Fruit fly (Drosophila melanogaster): ENCODE results near the gene CG13050.

CG13050 gene

dm6 chr3L:16269092-16269491 lies 10.0 kb downstream of the CG13050 start, which contains the start of gene CG13068:
TSS of gene CG13068 (plus strand) at chr3L:16269392.
- TF ChIP-seq CG17801 (GFP tag; optimal IDR thresholded peaks at IDR 0.05; ENCODE audit: partially characterized antibody), result no peak

dm6 chr3L:16268106-16268733 lies 10.9 kb downstream of the CG13050 start, which contains the start of gene CG4950:
TSS of gene CG4950 (minus strand) at chr3L:16268156.
- TF ChIP-seq CG17801 (GFP tag; optimal IDR thresholded peaks at IDR 0.05; ENCODE audit: partially characterized antibody), result no peak

dm6 chr3L:16265000-16265399 lies 14.1 kb downstream of the CG13050 start, which contains the start of the genes CG13051 and CG13069:
TSS of gene CG13051 (minus strand) at chr3L:16265100.
TSS of gene CG13069 (plus strand) at chr3L:16265385.
- no peak for TF ChIP-seq CG17801 (GFP tag; optimal IDR thresholded peaks at IDR 0.05; ENCODE audit: partially characterized antibody)

dm6 chr3L:16263043-16263442 lies 16.0 kb downstream of the CG13050 start, which contains the start of gene CG13070:
TSS of gene CG13070 (plus strand) at chr3L:16263343.
- TF ChIP-seq CG17801 (GFP tag; optimal IDR thresholded peaks at IDR 0.05; ENCODE audit: partially characterized antibody), result no peak

- no peak for TF ChIP-seq CG17801 (GFP tag; optimal IDR thresholded peaks at IDR 0.05; ENCODE audit: partially characterized antibody)
Measured at dm6 chr3L:16262440-16262839, 16.6 kb downstream of the CG13050 start, which contains the start of gene CG13071. TSS of gene CG13071 (plus strand) at chr3L:16262740.

dm6 chr3L:16261505-16261904 lies 17.6 kb downstream of the CG13050 start, which contains the start of gene CG34247:
TSS of gene CG34247 (minus strand) at chr3L:16261605.
- no peak for TF ChIP-seq CG17801 (GFP tag; optimal IDR thresholded peaks at IDR 0.05; ENCODE audit: partially characterized antibody)

dm6 chr3L:16259552-16259951 lies 19.5 kb downstream of the CG13050 start, which contains the start of gene CG13053:
TSS of gene CG13053 (minus strand) at chr3L:16259722.
- no peak for TF ChIP-seq CG17801 (GFP tag; optimal IDR thresholded peaks at IDR 0.05; ENCODE audit: partially characterized antibody)

dm6 chr3L:16257118-16257627 lies 21.9 kb downstream of the CG13050 start, which contains the start of gene CG13054:
TSS of gene CG13054 (minus strand) at chr3L:16257191.
- TF ChIP-seq CG17801 (GFP tag; optimal IDR thresholded peaks at IDR 0.05; ENCODE audit: partially characterized antibody), result no peak

dm6 chr3L:16252255-16252654 lies 26.8 kb downstream of the CG13050 start, which contains the start of gene CG13055:
TSS of gene CG13055 (minus strand) at chr3L:16252355.
- no peak for TF ChIP-seq CG17801 (GFP tag; optimal IDR thresholded peaks at IDR 0.05; ENCODE audit: partially characterized antibody)

- no peak for TF ChIP-seq CG17801 (GFP tag; optimal IDR thresholded peaks at IDR 0.05; ENCODE audit: partially characterized antibody)
Measured at dm6 chr3L:16241296-16241695, 37.8 kb downstream of the CG13050 start.

dm6 chr3L:16233850-16234494 lies 45.1 kb downstream of the CG13050 start:
- no peak for TF ChIP-seq CG17801 (GFP tag; optimal IDR thresholded peaks at IDR 0.05; ENCODE audit: partially characterized antibody)

dm6 chr3L:16232924-16233323 lies 46.1 kb downstream of the CG13050 start, which contains the start of gene Hsc20:
TSS of gene Hsc20 (plus strand) at chr3L:16233127.
- peak; percentile 11 for TF ChIP-seq CG17801 (GFP tag; optimal IDR thresholded peaks at IDR 0.05; ENCODE audit: partially characterized antibody)

- TF ChIP-seq CG17801 (GFP tag; optimal IDR thresholded peaks at IDR 0.05; ENCODE audit: partially characterized antibody), result peak; percentile 60
Measured at dm6 chr3L:16231857-16232256, 47.2 kb downstream of the CG13050 start, which contains the start of the genes PDCD-5 and MED10. TSS of gene PDCD-5 (minus strand) at chr3L:16232038. TSS of gene MED10 (plus strand) at chr3L:16232084.

- TF ChIP-seq CG17801 (GFP tag; optimal IDR thresholded peaks at IDR 0.05; ENCODE audit: partially characterized antibody), result peak; percentile 71
Measured at dm6 chr3L:16228659-16229205, 50.3 kb downstream of the CG13050 start, which contains the start of gene Tmx3. TSS of gene Tmx3 (plus strand) at chr3L:16229100.

All from ovary, adult (tissue).